Worm (Caenorhabditis elegans) whole organism, young adult: ENCODE data around the gene ZK1307.3.

Source experiments
- B0336.3 ChIP-seq: fragments of 200-800 bp; sonication (Bioruptor generic); IDR thresholded peaks from 2 replicates; pipeline ENCODE4 v1.3.6; 2022; ENCODE audit warnings: missing genetic modification characterization, missing compliant biosample characterization
- D2030.7 ChIP-seq: fragments of 200-800 bp; sonication (Bioruptor generic); IDR thresholded peaks from 2 replicates; pipeline ENCODE4 v1.3.6; 2022; ENCODE audit warnings: missing genetic modification reagents, missing genetic modification characterization, missing compliant biosample characterization
- F23B12.7 ChIP-seq: sonication (generic microtip); optimal IDR thresholded peaks from 2 replicates; lab custom pipeline; 2017; ENCODE audit warnings: missing genetic modification characterization, mild to moderate bottlenecking, missing compliant biosample characterization, antibody characterized with exemption, moderate library complexity; ENCODE audit not compliant: insufficient read depth
- F33H1.4 ChIP-seq: fragments of 200-800 bp; sonication (Bioruptor generic); IDR thresholded peaks from 2 replicates; pipeline ENCODE4 v1.3.6; 2022; ENCODE audit warnings: missing genetic modification reagents, missing genetic modification characterization, missing compliant biosample characterization
- K11D2.4 ChIP-seq: fragments of 200-800 bp; sonication (Bioruptor generic); IDR thresholded peaks from 2 replicates; pipeline ENCODE4 v1.3.6; 2022; ENCODE audit warnings: missing genetic modification reagents, missing genetic modification characterization, missing compliant biosample characterization
- K12H6.12 ChIP-seq: fragments of 200-800 bp; sonication (Bioruptor generic); optimal IDR thresholded peaks from 2 replicates; lab custom pipeline; 2018; ENCODE audit warnings: mild to moderate bottlenecking, missing genetic modification characterization, missing compliant biosample characterization
- T26A5.8 ChIP-seq: sonication (generic microtip); optimal IDR thresholded peaks from 2 replicates; lab custom pipeline; 2016; ENCODE audit warnings: missing genetic modification characterization, missing compliant biosample characterization
- Y67H2A.10 ChIP-seq: fragments of 200-800 bp; sonication (Bioruptor generic); conservative IDR thresholded peaks from 2 replicates; pipeline ENCODE4 v1.3.6; 2022; ENCODE audit warnings: missing genetic modification reagents, missing genetic modification characterization, missing compliant biosample characterization
- Y79H2A.3 ChIP-seq: fragments of 200-800 bp; sonication (Bioruptor generic); conservative IDR thresholded peaks from 2 replicates; pipeline ENCODE4 v1.3.6; 2022; ENCODE audit warnings: missing genetic modification reagents, missing genetic modification characterization, missing compliant biosample characterization
- attf-3 ChIP-seq: fragments of 200-800 bp; sonication (Bioruptor generic); conservative IDR thresholded peaks from 2 replicates; pipeline ENCODE4 v1.3.6; 2022; ENCODE audit warnings: missing genetic modification reagents, missing genetic modification characterization, missing compliant biosample characterization
- attf-5 ChIP-seq: fragments of 200-800 bp; sonication (Bioruptor generic); optimal IDR thresholded peaks from 2 replicates; lab custom pipeline; 2018; ENCODE audit warnings: mild to moderate bottlenecking, missing genetic modification characterization, missing compliant biosample characterization
- attf-6 ChIP-seq: fragments of 200-800 bp; sonication (Bioruptor generic); IDR thresholded peaks from 2 replicates; pipeline ENCODE4 v1.3.6; 2022; ENCODE audit warnings: missing genetic modification reagents, missing genetic modification characterization, missing compliant biosample characterization
- cebp-1 ChIP-seq, 2 experiments: fragments of 200-800 bp in 1 of 2; sonication (Bioruptor generic) in 1 of 2; sonication (generic microtip) in 1 of 2; IDR thresholded peaks in 1 of 2; optimal IDR thresholded peaks in 1 of 2; 2 replicates each; pipeline versions ENCODE4 v1.3.6 to Lab custom; 2017 to 2022; ENCODE audit warnings: missing compliant biosample characterization in 2 of 2, missing genetic modification characterization in 2 of 2, mild to moderate bottlenecking in 1 of 2, missing genetic modification reagents in 1 of 2, moderate library complexity in 1 of 2
- ceh-27 ChIP-seq: fragments of 200-800 bp; sonication (Bioruptor generic); optimal IDR thresholded peaks from 2 replicates; lab custom pipeline; 2018; ENCODE audit warnings: mild to moderate bottlenecking, missing genetic modification characterization, moderate library complexity, missing compliant biosample characterization
- ceh-91 ChIP-seq: fragments of 200-800 bp; sonication (Bioruptor generic); IDR thresholded peaks from 2 replicates; pipeline ENCODE4 v1.3.6; 2022; ENCODE audit warnings: missing genetic modification reagents, missing genetic modification characterization, missing compliant biosample characterization
- chd-7 ChIP-seq: sonication (generic microtip); optimal IDR thresholded peaks from 2 replicates; lab custom pipeline; 2016; ENCODE audit warnings: mild to moderate bottlenecking, missing genetic modification characterization, moderate library complexity, missing compliant biosample characterization
- dox-1 ChIP-seq: fragments of 200-800 bp; sonication (Bioruptor generic); IDR thresholded peaks from 2 replicates; pipeline ENCODE4 v1.3.6; 2022; ENCODE audit warnings: missing genetic modification reagents, missing genetic modification characterization, missing compliant biosample characterization
- dpl-1 ChIP-seq: fragments of 150-350 bp; optimal IDR thresholded peaks from 2 replicates; lab custom pipeline; 2014; ENCODE audit warnings: missing biosample characterization, missing genetic modification reagents, missing genetic modification characterization
- egrh-3 ChIP-seq: fragments of 200-800 bp; sonication (Bioruptor generic); IDR thresholded peaks from 2 replicates; pipeline ENCODE4 v1.3.6; 2022; ENCODE audit warnings: missing genetic modification reagents, missing genetic modification characterization, missing compliant biosample characterization
- ekl-4 ChIP-seq: fragments of 200-800 bp; sonication (Bioruptor generic); IDR thresholded peaks from 2 replicates; pipeline ENCODE4 v1.3.6; 2022; ENCODE audit warnings: missing genetic modification reagents, missing genetic modification characterization, missing compliant biosample characterization
- gei-17 ChIP-seq: fragments of 200-800 bp; sonication (Bioruptor generic); optimal IDR thresholded peaks from 2 replicates; lab custom pipeline; 2018; ENCODE audit warnings: mild to moderate bottlenecking, missing genetic modification characterization, missing compliant biosample characterization
- him-1 ChIP-seq: sonication (generic microtip); optimal IDR thresholded peaks from 2 replicates; lab custom pipeline; 2016; ENCODE audit warnings: missing genotype, missing genetic modification reagents, missing genetic modification characterization, missing compliant biosample characterization
- hmg-1.2 ChIP-seq: fragments of 200-800 bp; sonication (Bioruptor generic); IDR thresholded peaks from 2 replicates; pipeline ENCODE4 v1.3.6; 2022; ENCODE audit warnings: missing genetic modification reagents, missing genetic modification characterization, missing compliant biosample characterization
- hrde-1 ChIP-seq: sonication (generic microtip); optimal IDR thresholded peaks from 2 replicates; lab custom pipeline; 2016; ENCODE audit warnings: missing genetic modification characterization, mild to moderate bottlenecking, missing compliant biosample characterization, moderate library complexity, missing genotype, missing genetic modification reagents, borderline replicate concordance
- let-526 ChIP-seq: fragments of 200-800 bp; sonication (Bioruptor generic); IDR thresholded peaks from 2 replicates; pipeline ENCODE4 v1.3.6; 2022; ENCODE audit warnings: missing genetic modification reagents, missing genetic modification characterization, missing compliant biosample characterization
- lin-26 ChIP-seq: fragments of 200-800 bp; sonication (Bioruptor generic); IDR thresholded peaks from 2 replicates; pipeline ENCODE4 v1.3.6; 2022; ENCODE audit warnings: missing genetic modification reagents, missing genetic modification characterization, missing compliant biosample characterization
- lin-35 ChIP-seq, 3 experiments: fragments of 150-350 bp in 2 of 3; sonication (generic microtip) in 1 of 3; optimal IDR thresholded peaks; 2 replicates each; lab custom pipeline; 2014 to 2018; ENCODE audit warnings: missing biosample characterization in 3 of 3, missing genetic modification characterization in 3 of 3, missing genetic modification reagents in 3 of 3
- lin-40 ChIP-seq: sonication (generic microtip); optimal IDR thresholded peaks from 2 replicates; lab custom pipeline; 2016; ENCODE audit warnings: missing genetic modification characterization, mild to moderate bottlenecking, missing compliant biosample characterization, missing genotype, missing genetic modification reagents
- lin-54 ChIP-seq: fragments of 200-800 bp; sonication (Bioruptor generic); optimal IDR thresholded peaks from 2 replicates; lab custom pipeline; 2018; ENCODE audit warnings: mild to moderate bottlenecking, missing genetic modification characterization, missing compliant biosample characterization
- madf-6 ChIP-seq: fragments of 200-800 bp; sonication (Bioruptor generic); IDR thresholded peaks from 2 replicates; pipeline ENCODE4 v1.3.6; 2022; ENCODE audit warnings: missing genetic modification reagents, missing genetic modification characterization, missing compliant biosample characterization
- mcd-1 ChIP-seq: fragments of 200-800 bp; sonication (Bioruptor generic); IDR thresholded peaks from 2 replicates; pipeline ENCODE4 v1.3.6; 2022; ENCODE audit warnings: missing genetic modification reagents, missing genetic modification characterization, missing compliant biosample characterization
- nfyb-1 ChIP-seq: fragments of 200-800 bp; sonication (Bioruptor generic); IDR thresholded peaks from 2 replicates; pipeline ENCODE4 v1.3.6; 2022; ENCODE audit warnings: missing genetic modification reagents, missing genetic modification characterization, missing compliant biosample characterization
- nhr-80 ChIP-seq: sonication (generic microtip); optimal IDR thresholded peaks from 2 replicates; lab custom pipeline; 2016; ENCODE audit warnings: missing genetic modification characterization, missing compliant biosample characterization
- pbrm-1 ChIP-seq: fragments of 200-800 bp; sonication (Bioruptor generic); IDR thresholded peaks from 2 replicates; pipeline ENCODE4 v1.3.6; 2022; ENCODE audit warnings: missing genetic modification reagents, missing genetic modification characterization, missing compliant biosample characterization
- sea-2 ChIP-seq: fragments of 200-800 bp; sonication (Bioruptor generic); IDR thresholded peaks from 2 replicates; pipeline ENCODE4 v1.3.6; 2022; ENCODE audit warnings: missing genetic modification characterization, missing compliant biosample characterization
- snpc-4 ChIP-seq, 5 experiments: fragments of 150-350 bp in 1 of 5; sonication (generic microtip) in 4 of 5; optimal IDR thresholded peaks; 2 replicates each; lab custom pipeline; 2014 to 2018; ENCODE audit warnings: missing genetic modification characterization in 5 of 5, missing biosample characterization in 3 of 5, antibody characterized with exemption in 2 of 5, mild to moderate bottlenecking in 2 of 5, missing compliant biosample characterization in 2 of 5, missing genotype in 2 of 5, moderate library complexity in 2 of 5, missing genetic modification reagents in 1 of 5
- somi-1 ChIP-seq: fragments of 200-800 bp; sonication (Bioruptor generic); optimal IDR thresholded peaks from 2 replicates; lab custom pipeline; 2018; ENCODE audit warnings: mild to moderate bottlenecking, missing genetic modification characterization, missing compliant biosample characterization
- unc-130 ChIP-seq: sonication (generic microtip); optimal IDR thresholded peaks from 2 replicates; lab custom pipeline; 2016; ENCODE audit warnings: missing genetic modification reagents, missing genetic modification characterization, missing compliant biosample characterization
- unc-62 ChIP-seq: fragments of 150-350 bp; optimal IDR thresholded peaks from 2 replicates; lab custom pipeline; 2014; ENCODE audit warnings: missing biosample characterization, missing genetic modification reagents, missing genetic modification characterization
- zfh-2 ChIP-seq: fragments of 200-800 bp; sonication (Bioruptor generic); conservative IDR thresholded peaks from 2 replicates; pipeline ENCODE4 v1.3.6; 2022; ENCODE audit warnings: missing genetic modification reagents, missing genetic modification characterization, missing compliant biosample characterization
- zim-3 ChIP-seq: sonication (generic microtip); optimal IDR thresholded peaks from 2 replicates; lab custom pipeline; 2017; ENCODE audit warnings: mild to moderate bottlenecking, missing genetic modification characterization, moderate library complexity, missing compliant biosample characterization
- ztf-18 ChIP-seq: sonication (generic microtip); optimal IDR thresholded peaks from 2 replicates; lab custom pipeline; 2016; ENCODE audit warnings: missing genotype, mild to moderate bottlenecking, missing genetic modification characterization, missing compliant biosample characterization

Gene ZK1307.3

ce11 chrII:9646928-9647838 lies 5.6 kb downstream of the ZK1307.3 start, which contains the start of gene sqv-8 (continued):
- TF ChIP-seq hrde-1 (tag; lab: Kevin White, UChicago) (no peak), D2030.7 (GFP tag; lab: Robert Waterston, UW) (peak; percentile 62; the same call in 1 of the 2 replicates), zim-3 (no peak), let-526 (no peak), dox-1 (GFP tag; lab: Robert Waterston, UW) (0 out of 2 replicates have a peak, but pooled peaks have one; percentile 17), F23B12.7 (tag; lab: Kevin White, UChicago) (peak; percentile 12), attf-5 (GFP tag; lab: Kevin White, UChicago) (peak; percentile 20), ztf-18 (tag; lab: Kevin White, UChicago) (no peak), F33H1.4 (GFP tag; lab: Robert Waterston, UW) (peak; percentile 94), ceh-91 (GFP tag; lab: Robert Waterston, UW) (peak; percentile 27; the same call in 1 of the 2 replicates), madf-6 (GFP tag; lab: Robert Waterston, UW) (peak; percentile 97), Y67H2A.10 (GFP tag; lab: Robert Waterston, UW) (no peak)

ce11 chrII:9646122-9646555 lies 6.7 kb downstream of the ZK1307.3 start:
- TF ChIP-seq unc-130 (GFP tag; lab: Kevin White, UChicago) (no peak), him-1 (tag; lab: Kevin White, UChicago) (no peak), zfh-2 (GFP tag; lab: Robert Waterston, UW) (peak; percentile 91), Y79H2A.3 (no peak), snpc-4 (GFP tag; optimal IDR thresholded peaks at IDR 0.05; lab: Kevin White, UChicago) (no peak), snpc-4 (tag; optimal IDR thresholded peaks at IDR 0.05; lab: Kevin White, UChicago) (peak in 2 of 4 experiments; percentile 4 to 35), pbrm-1 (peak; percentile 21; the same call in 1 of the 2 replicates), B0336.3 (GFP tag; lab: Robert Waterston, UW) (peak; percentile 16; the same call in 1 of the 2 replicates), chd-7 (peak; percentile 45), lin-54 (GFP tag; lab: Kevin White, UChicago) (peak; percentile 37), attf-6 (no peak), cebp-1 (GFP tag; IDR thresholded peaks at IDR 0.05; lab: Robert Waterston, UW) (no peak), cebp-1 (tag; optimal IDR thresholded peaks at IDR 0.05; lab: Kevin White, UChicago) (peak; percentile 64), K11D2.4 (GFP tag; lab: Robert Waterston, UW) (0 out of 2 replicates have a peak, but pooled peaks have one; percentile 42), dox-1 (GFP tag; lab: Robert Waterston, UW) (peak; percentile 58; the same call in 1 of the 2 replicates), nhr-80 (peak; percentile 41), nfyb-1 (GFP tag; lab: Robert Waterston, UW) (peak; percentile 64; the same call in 1 of the 2 replicates), somi-1 (GFP tag; lab: Kevin White, UChicago) (peak; percentile 48), lin-35 (GFP tag; optimal IDR thresholded peaks at IDR 0.05; lab: Kevin White, UChicago) (peak in 1 of 3 experiments; percentile 51), egrh-3 (peak; percentile 46; the same call in 1 of the 2 replicates), hmg-1.2 (GFP tag; lab: Robert Waterston, UW) (peak; percentile 78), attf-3 (GFP tag; lab: Robert Waterston, UW) (peak; percentile 26; the same call in 1 of the 2 replicates), sea-2 (0 out of 2 replicates have a peak, but pooled peaks have one; percentile 31), lin-26 (peak; percentile 68; the same call in 1 of the 2 replicates), gei-17 (peak; percentile 18), K12H6.12 (tag; lab: Kevin White, UChicago) (peak; percentile 61), ekl-4 (GFP tag; lab: Robert Waterston, UW) (no peak), dpl-1 (no peak), attf-5 (GFP tag; lab: Kevin White, UChicago) (peak; percentile 67), ceh-27 (peak; percentile 70), unc-62 (GFP tag; lab: Kevin White, UChicago) (peak; percentile 7), T26A5.8 (tag; lab: Kevin White, UChicago) (no peak), lin-40 (tag; lab: Kevin White, UChicago) (peak; percentile 66), mcd-1 (GFP tag; lab: Robert Waterston, UW) (peak; percentile 60)
